Worm (Caenorhabditis elegans): Measurements from ENCODE around the gene lgc-31.

DNA sequence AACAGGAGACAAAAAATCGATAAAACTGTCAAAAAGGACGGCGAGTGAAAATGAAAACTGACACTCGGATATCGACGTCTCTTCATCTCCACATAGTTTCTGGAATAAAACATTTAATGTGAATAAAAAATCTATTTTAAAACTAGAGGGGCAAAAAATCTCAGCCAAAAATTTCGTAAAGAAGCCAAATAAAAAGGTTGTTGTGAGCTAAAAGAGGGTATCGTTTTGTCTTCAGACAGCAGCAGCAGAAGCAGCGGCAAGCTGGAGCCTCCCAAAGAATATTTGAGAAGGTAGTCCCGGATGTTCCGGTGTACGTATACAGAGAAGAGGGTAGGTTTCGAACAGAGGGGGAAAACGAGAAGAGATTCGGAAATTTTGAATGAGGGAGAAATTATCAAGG, at the start of gene lgc-31:
- TF ChIP-seq daf-12 (tag; optimal IDR thresholded peaks at IDR 0.05) (no peak), ama-1 (optimal IDR thresholded peaks at IDR 0.05) (no peak), ztf-4 (tag; optimal IDR thresholded peaks at IDR 0.05) (no peak), snpc-4 (tag; optimal IDR thresholded peaks at IDR 0.05) (no peak)

All from whole organism, L3 larva.